Fruit fly (Drosophila melanogaster): ENCODE measurements around the gene CG42674.

DNA sequence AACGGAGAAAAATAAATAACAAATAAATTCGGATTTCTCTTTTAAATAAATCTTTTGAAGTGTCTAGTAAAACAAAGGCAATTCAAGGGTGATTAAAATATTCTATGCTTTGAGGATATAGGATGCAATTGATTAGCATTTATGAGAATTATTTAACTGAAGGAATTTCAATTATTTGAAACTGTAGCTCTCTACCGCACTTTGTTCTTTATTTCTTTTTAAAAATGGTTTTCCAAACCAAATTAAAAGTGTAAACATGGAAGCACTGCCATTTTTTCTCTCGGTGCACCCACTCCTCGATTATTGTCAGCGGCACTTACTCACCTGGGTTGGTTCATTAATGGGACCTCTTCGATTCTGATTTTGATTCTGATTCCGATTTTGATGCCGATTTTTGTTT, 30.0 kb downstream of the CG42674 start:
- TF ChIP-seq Sox14 (GFP tag; optimal IDR thresholded peaks at IDR 0.05) = peak; percentile 34
- no peak for TF ChIP-seq fd59A (GFP tag; optimal IDR thresholded peaks at IDR 0.05)
- no peak for TF ChIP-seq CG8632 (GFP tag; optimal IDR thresholded peaks at IDR 0.05)
- TF ChIP-seq CG8319 (GFP tag; optimal IDR thresholded peaks at IDR 0.05) = no peak
- TF ChIP-seq CG6854 (GFP tag; optimal IDR thresholded peaks at IDR 0.05) = no peak
- no peak for TF ChIP-seq CG32006 (GFP tag; optimal IDR thresholded peaks at IDR 0.05)
- peak; percentile 10 for TF ChIP-seq pdm3 (GFP tag; optimal IDR thresholded peaks at IDR 0.05)
- no peak for TF ChIP-seq CG16779 (tag; optimal IDR thresholded peaks at IDR 0.05)
- peak; percentile 55 for TF ChIP-seq Smox (GFP tag; optimal IDR thresholded peaks at IDR 0.05)
- TF ChIP-seq Ets96B (tag; optimal IDR thresholded peaks at IDR 0.05) = peak; percentile 35

All from whole organism, prepupa.